Fruit fly (Drosophila melanogaster) whole organism, adult: ENCODE measurements around the gene CG6769.

ENCODE experiments used
- CG11617 ChIP-seq: fragments of 200-800 bp; sonication (Bioruptor generic); optimal IDR thresholded peaks from 2 replicates; lab custom pipeline; 2017; ENCODE audit warnings: mild to moderate bottlenecking, missing biosample characterization, missing genetic modification reagents, missing genetic modification characterization
- CG12768 ChIP-seq: fragments of 200-800 bp; sonication (Bioruptor generic); optimal IDR thresholded peaks from 2 replicates; lab custom pipeline; 2017; ENCODE audit warnings: missing biosample characterization, missing genetic modification characterization, mild to moderate bottlenecking, moderate library complexity, missing genetic modification reagents
- CG14711 ChIP-seq: fragments of 200-800 bp; sonication (Bioruptor generic); optimal IDR thresholded peaks from 2 replicates; lab custom pipeline; 2018; ENCODE audit warnings: missing biosample characterization, mild to moderate bottlenecking, missing genetic modification characterization, moderate library complexity
- CG1620 ChIP-seq: fragments of 200-800 bp; sonication (Bioruptor generic); optimal IDR thresholded peaks from 2 replicates; lab custom pipeline; 2016; ENCODE audit warnings: missing biosample characterization, missing genetic modification characterization
- CG33017 ChIP-seq: fragments of 200-800 bp; sonication (Bioruptor generic); optimal IDR thresholded peaks from 2 replicates; lab custom pipeline; 2018; ENCODE audit warnings: missing biosample characterization, mild to moderate bottlenecking, missing genetic modification characterization, moderate library complexity
- CG5204 ChIP-seq: fragments of 200-800 bp; sonication (Bioruptor generic); optimal IDR thresholded peaks from 2 replicates; lab custom pipeline; 2016; ENCODE audit warnings: missing biosample characterization, missing genetic modification characterization
- CG7045 ChIP-seq: fragments of 200-800 bp; sonication (Bioruptor generic); optimal IDR thresholded peaks from 2 replicates; lab custom pipeline; 2017; ENCODE audit warnings: missing biosample characterization, mild to moderate bottlenecking, missing genetic modification characterization
- CG7101 ChIP-seq: fragments of 200-800 bp; sonication (Bioruptor generic); optimal IDR thresholded peaks from 2 replicates; lab custom pipeline; 2018; ENCODE audit warnings: missing biosample characterization, mild to moderate bottlenecking, missing genetic modification characterization, moderate library complexity
- Clk ChIP-seq: fragments of 200-800 bp; sonication (Bioruptor generic); optimal IDR thresholded peaks from 2 replicates; lab custom pipeline; 2017; ENCODE audit warnings: missing biosample characterization, missing genetic modification characterization
- Crg-1 ChIP-seq: fragments of 200-800 bp; sonication (Bioruptor generic); optimal IDR thresholded peaks from 2 replicates; lab custom pipeline; 2016; ENCODE audit warnings: missing biosample characterization, missing genetic modification characterization
- Hr96 ChIP-seq: fragments of 200-800 bp; sonication (Bioruptor generic); optimal IDR thresholded peaks from 2 replicates; lab custom pipeline; 2016; ENCODE audit warnings: missing biosample characterization, missing genetic modification characterization
- Mnt ChIP-seq: fragments of 200-800 bp; sonication (Bioruptor generic); optimal IDR thresholded peaks from 2 replicates; lab custom pipeline; 2016; ENCODE audit warnings: missing biosample characterization, mild to moderate bottlenecking, missing genetic modification characterization
- bab1 ChIP-seq: fragments of 200-800 bp; sonication (Bioruptor generic); optimal IDR thresholded peaks from 3 replicates; lab custom pipeline; 2019; ENCODE audit warnings: missing biosample characterization, mild to moderate bottlenecking, missing genetic modification characterization, moderate library complexity
- cic ChIP-seq: fragments of 200-800 bp; sonication (Bioruptor generic); optimal IDR thresholded peaks from 2 replicates; lab custom pipeline; 2017; ENCODE audit warnings: missing biosample characterization, mild to moderate bottlenecking, missing genetic modification characterization, moderate library complexity
- cnc ChIP-seq, 2 experiments: fragments of >200 bp; optimal IDR thresholded peaks; 2 replicates each; lab custom pipeline; 2017
- kay ChIP-seq: fragments of 200-800 bp; sonication (Bioruptor generic); peaks from one replicate; lab custom pipeline; 2016; ENCODE audit warnings: missing biosample characterization, missing genetic modification characterization, borderline replicate concordance
- ovo ChIP-seq: fragments of 200-800 bp; sonication (Bioruptor generic); optimal IDR thresholded peaks from 2 replicates; lab custom pipeline; 2016; ENCODE audit warnings: missing biosample characterization, missing genetic modification characterization
- pad ChIP-seq: fragments of 200-800 bp; sonication (Bioruptor generic); optimal IDR thresholded peaks from 3 replicates; lab custom pipeline; 2017; ENCODE audit warnings: missing biosample characterization, missing genetic modification characterization, mild to moderate bottlenecking, moderate library complexity, missing genetic modification reagents
- tj ChIP-seq: fragments of 200-800 bp; sonication (Bioruptor generic); optimal IDR thresholded peaks from 3 replicates; lab custom pipeline; 2017; ENCODE audit warnings: missing biosample characterization, mild to moderate bottlenecking, missing genetic modification characterization, moderate library complexity
- toe ChIP-seq: fragments of 200-800 bp; sonication (Bioruptor generic); optimal IDR thresholded peaks from 2 replicates; lab custom pipeline; 2016; ENCODE audit warnings: missing biosample characterization, missing genetic modification characterization

The CG6769 gene

dm6 chrX:17844623-17845022, 16.2 kb upstream of the CG6769 start, which contains the start of the genes CG8142 and Ucp4A:
CG8142 (minus strand) TSS chrX:17844704.
Ucp4A (plus strand) TSS chrX:17844949.
- TF ChIP-seq CG33017 (tag; lab: Kevin White, UChicago) (peak; percentile 81), CG14711 (tag; lab: Kevin White, UChicago) (peak; percentile 96), CG7101 (tag; lab: Kevin White, UChicago) (peak; percentile 96), CG11617 (peak; percentile 92), CG7045 (GFP tag; lab: Kevin White, UChicago) (peak; percentile 85), kay (no peak), CG5204 (GFP tag; lab: Kevin White, UChicago) (no peak), Mnt (GFP tag; lab: Kevin White, UChicago) (peak; percentile 79), toe (GFP tag; lab: Kevin White, UChicago) (peak; percentile 74), Clk (GFP tag; lab: Kevin White, UChicago) (peak; percentile 69), CG12768 (GFP tag; lab: Kevin White, UChicago) (peak; percentile 85), cnc (optimal IDR thresholded peaks at IDR 0.05; lab: Kevin White, UChicago) (no peak), cic (GFP tag; lab: Kevin White, UChicago) (peak; percentile 16), ovo (GFP tag; lab: Kevin White, UChicago) (peak; percentile 73), tj (GFP tag; lab: Kevin White, UChicago) (peak; percentile 74), CG1620 (peak; percentile 85), Hr96 (GFP tag; lab: Kevin White, UChicago) (no peak), pad (GFP tag; lab: Kevin White, UChicago) (peak; percentile 85), Crg-1 (GFP tag; lab: Kevin White, UChicago) (peak; percentile 85), bab1 (GFP tag; lab: Kevin White, UChicago) (peak; percentile 96)

dm6 chrX:17845820-17846379, 14.9 kb upstream of the CG6769 start:
- no peak for TF ChIP-seq CG12768 (GFP tag; lab: Kevin White, UChicago)
- no peak for TF ChIP-seq CG5204 (GFP tag; lab: Kevin White, UChicago)
- TF ChIP-seq tj (GFP tag; lab: Kevin White, UChicago): no peak
- TF ChIP-seq ovo (GFP tag; lab: Kevin White, UChicago): no peak
- peak; percentile 19 for TF ChIP-seq cic (GFP tag; lab: Kevin White, UChicago)

dm6 chrX:17850179-17850578, 10.6 kb upstream of the CG6769 start, which contains the start of the genes CG15814 and Spt7:
CG15814 (minus strand) TSS chrX:17850342.
Spt7 (plus strand) TSS chrX:17850460.
- TF ChIP-seq CG12768 (GFP tag; lab: Kevin White, UChicago) (no peak), toe (GFP tag; lab: Kevin White, UChicago) (no peak), pad (GFP tag; lab: Kevin White, UChicago) (peak; percentile 51), CG7045 (GFP tag; lab: Kevin White, UChicago) (no peak), cic (GFP tag; lab: Kevin White, UChicago) (peak; percentile 40), CG5204 (GFP tag; lab: Kevin White, UChicago) (no peak), Crg-1 (GFP tag; lab: Kevin White, UChicago) (peak; percentile 69), CG11617 (peak; percentile 65), CG33017 (tag; lab: Kevin White, UChicago) (no peak), cnc (optimal IDR thresholded peaks at IDR 0.05; lab: Kevin White, UChicago) (peak in 1 of 2 experiments; percentile 16), Clk (GFP tag; lab: Kevin White, UChicago) (no peak), Hr96 (GFP tag; lab: Kevin White, UChicago) (no peak), ovo (GFP tag; lab: Kevin White, UChicago) (peak; percentile 72), Mnt (GFP tag; lab: Kevin White, UChicago) (peak; percentile 81), CG14711 (tag; lab: Kevin White, UChicago) (peak; percentile 8), CG7101 (tag; lab: Kevin White, UChicago) (peak; percentile 43), CG1620 (peak; percentile 34), kay (no peak), bab1 (GFP tag; lab: Kevin White, UChicago) (peak; percentile 69), tj (GFP tag; lab: Kevin White, UChicago) (peak; percentile 61)

DNA sequence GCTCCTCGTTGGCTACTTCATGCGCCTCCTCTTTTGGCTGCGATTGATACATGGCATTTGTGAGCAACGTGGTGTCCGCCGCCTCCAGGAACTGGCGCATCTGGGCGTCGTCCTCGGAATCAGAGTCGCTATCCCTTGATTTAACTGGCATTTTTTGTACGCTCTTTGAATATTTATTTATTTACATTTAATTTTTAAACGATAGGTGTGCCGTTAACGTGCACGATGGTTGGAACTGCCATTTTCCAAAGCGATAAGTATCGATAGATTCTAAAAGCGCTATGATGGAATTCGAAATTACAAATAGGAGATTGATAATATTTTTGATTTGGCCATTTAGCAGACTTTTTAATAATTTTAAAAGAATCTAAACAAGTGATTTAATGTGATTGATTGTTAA, 8.3 kb upstream of the CG6769 start, which contains the start of gene CG32554:
Gene CG32554 (minus strand): TSS at position 229 of the 400 bp plus-strand sequence.
- TF ChIP-seq tj (GFP tag; lab: Kevin White, UChicago) (no peak), bab1 (GFP tag; lab: Kevin White, UChicago) (peak; percentile 6)

- TF ChIP-seq CG7101 (tag; lab: Kevin White, UChicago) (no peak), pad (GFP tag; lab: Kevin White, UChicago) (no peak), CG5204 (GFP tag; lab: Kevin White, UChicago) (no peak), Mnt (GFP tag; lab: Kevin White, UChicago) (no peak), CG12768 (GFP tag; lab: Kevin White, UChicago) (no peak), CG1620 (no peak), ovo (GFP tag; lab: Kevin White, UChicago) (no peak), bab1 (GFP tag; lab: Kevin White, UChicago) (no peak), cic (GFP tag; lab: Kevin White, UChicago) (no peak), CG11617 (no peak), CG14711 (tag; lab: Kevin White, UChicago) (no peak), Clk (GFP tag; lab: Kevin White, UChicago) (no peak), Crg-1 (GFP tag; lab: Kevin White, UChicago) (no peak), CG33017 (tag; lab: Kevin White, UChicago) (no peak)
Observed at dm6 chrX:17856029-17856428, 4.8 kb upstream of the CG6769 start, which contains the start of gene Mco4. Mco4 (minus strand) TSS chrX:17856129.
